Fruit fly (Drosophila melanogaster): ENCODE data around the gene CG14932.

Gene CG14932

dm6 chr2L:11804228-11805044, 14.7 kb downstream of the CG14932 start (continued):
- TF ChIP-seq E2f1 (GFP tag; IDR thresholded peaks at IDR 0.05): no peak
- no peak for TF ChIP-seq sc (optimal IDR thresholded peaks at IDR 0.05)
- TF ChIP-seq sc (GFP tag; optimal IDR thresholded peaks at IDR 0.05): no peak
- no peak for TF ChIP-seq Oli (tag; optimal IDR thresholded peaks at IDR 0.05)
- no peak for TF ChIP-seq chm (GFP tag; IDR thresholded peaks at IDR 0.05)
- 0 out of 3 replicates have a peak, but pooled peaks have one; percentile 31 for TF ChIP-seq CG11695 (GFP tag; IDR thresholded peaks at IDR 0.05)
- no peak for TF ChIP-seq CG9727 (GFP tag; optimal IDR thresholded peaks at IDR 0.05)
- no peak for TF ChIP-seq CG14441 (GFP tag; IDR thresholded peaks at IDR 0.05)
- TF ChIP-seq Hsf (GFP tag; optimal IDR thresholded peaks at IDR 0.05): no peak
- no peak for TF ChIP-seq CG11093 (GFP tag; IDR thresholded peaks at IDR 0.05)
- TF ChIP-seq pho (GFP tag; optimal IDR thresholded peaks at IDR 0.05): no peak
- no peak for TF ChIP-seq CG10462 (GFP tag; optimal IDR thresholded peaks at IDR 0.05)
- TF ChIP-seq Camta (GFP tag; optimal IDR thresholded peaks at IDR 0.05): no peak
- TF ChIP-seq Nf-YC (tag; optimal IDR thresholded peaks at IDR 0.05): peak; percentile 66
- no peak for TF ChIP-seq fd102C (GFP tag; optimal IDR thresholded peaks at IDR 0.05)
- no peak for TF ChIP-seq CG17912 (GFP tag; optimal IDR thresholded peaks at IDR 0.05)
- TF ChIP-seq so (GFP tag; IDR thresholded peaks at IDR 0.05): no peak
- TF ChIP-seq cg (GFP tag; optimal IDR thresholded peaks at IDR 0.05): peak; percentile 33
- TF ChIP-seq schlank (tag; optimal IDR thresholded peaks at IDR 0.05): no peak
- TF ChIP-seq bigmax (GFP tag; optimal IDR thresholded peaks at IDR 0.05): no peak
- TF ChIP-seq CG3995 (GFP tag; optimal IDR thresholded peaks at IDR 0.05): no peak
- no peak for TF ChIP-seq pnt (GFP tag; optimal IDR thresholded peaks at IDR 0.05)
- no peak for TF ChIP-seq CG9932 (GFP tag; IDR thresholded peaks at IDR 0.05)
- TF ChIP-seq Dp (GFP tag; optimal IDR thresholded peaks at IDR 0.05): no peak
- no peak for TF ChIP-seq Mad (GFP tag; optimal IDR thresholded peaks at IDR 0.05)
- no peak for TF ChIP-seq ems (GFP tag; optimal IDR thresholded peaks at IDR 0.05)
- no peak for TF ChIP-seq nau (GFP tag; optimal IDR thresholded peaks at IDR 0.05)
- no peak for TF ChIP-seq CG13123 (GFP tag; optimal IDR thresholded peaks at IDR 0.05)
- no peak for TF ChIP-seq Dad (GFP tag; optimal IDR thresholded peaks at IDR 0.05)
- TF ChIP-seq CG14667 (GFP tag; IDR thresholded peaks at IDR 0.05): no peak
- TF ChIP-seq jumu (GFP tag; optimal IDR thresholded peaks at IDR 0.05): no peak
- TF ChIP-seq CG11085 (GFP tag; IDR thresholded peaks at IDR 0.05): no peak
- no peak for TF ChIP-seq cas (GFP tag; IDR thresholded peaks at IDR 0.05)
- TF ChIP-seq CG13894 (tag; optimal IDR thresholded peaks at IDR 0.05): peak; percentile 37
- peak; percentile 33 for TF ChIP-seq yki (optimal IDR thresholded peaks at IDR 0.05)
- TF ChIP-seq CG17359 (tag; optimal IDR thresholded peaks at IDR 0.05): no peak
- TF ChIP-seq CG14710 (tag; optimal IDR thresholded peaks at IDR 0.05): no peak
- no peak for TF ChIP-seq ATbp (GFP tag; optimal IDR thresholded peaks at IDR 0.05)
- TF ChIP-seq CG34422 (GFP tag; IDR thresholded peaks at IDR 0.05): 0 out of 3 replicates have a peak, but pooled peaks have one; percentile 26
- 0 out of 4 replicates have a peak, but pooled peaks have one; percentile 46 for TF ChIP-seq chinmo (GFP tag; IDR thresholded peaks at IDR 0.05; ENCODE audit: partially characterized antibody)
- TF ChIP-seq toy (GFP tag; IDR thresholded peaks at IDR 0.05): no peak
- TF ChIP-seq pita (GFP tag; optimal IDR thresholded peaks at IDR 0.05): no peak
- no peak for TF ChIP-seq CG17328 (GFP tag; IDR thresholded peaks at IDR 0.05)
- TF ChIP-seq Atf-2 (GFP tag; optimal IDR thresholded peaks at IDR 0.05): no peak
- TF ChIP-seq CG8281 (tag; optimal IDR thresholded peaks at IDR 0.05): no peak
- no peak for TF ChIP-seq CG4854 (GFP tag; optimal IDR thresholded peaks at IDR 0.05)
- TF ChIP-seq CG4282 (GFP tag; optimal IDR thresholded peaks at IDR 0.05): no peak
- TF ChIP-seq lab (GFP tag; optimal IDR thresholded peaks at IDR 0.05): no peak
- no peak for TF ChIP-seq row (GFP tag; IDR thresholded peaks at IDR 0.05)
- no peak for TF ChIP-seq zfh2 (GFP tag; optimal IDR thresholded peaks at IDR 0.05)
- TF ChIP-seq CG14860 (GFP tag; IDR thresholded peaks at IDR 0.05; ENCODE audit: partially characterized antibody): no peak

All from whole organism, embryonic.